Worm (Caenorhabditis elegans): ENCODE results near the gene C17C3.5.

Gene C17C3.5

ce11 chrII:5561392-5561791 is 9.8 kb downstream of the C17C3.5 start, which contains the start of gene C17C3.3:
Gene C17C3.3 (plus strand): TSS chrII:5561737.
- no peak for TF ChIP-seq unc-62 (GFP tag; optimal IDR thresholded peaks at IDR 0.05)

ce11 chrII:5565082-5565623 is 13.5 kb downstream of the C17C3.5 start:
- TF ChIP-seq unc-62 (GFP tag; optimal IDR thresholded peaks at IDR 0.05): no peak

- no peak for TF ChIP-seq unc-62 (GFP tag; optimal IDR thresholded peaks at IDR 0.05)
Measured at ce11 chrII:5570272-5570671, 18.7 kb downstream of the C17C3.5 start, which contains the start of the genes C17C3.1 and C17C3.15. Gene C17C3.1 (plus strand): TSS chrII:5570572. Gene C17C3.15 (plus strand): TSS chrII:5570654.

- TF ChIP-seq unc-62 (GFP tag; optimal IDR thresholded peaks at IDR 0.05): no peak
Measured at ce11 chrII:5572082-5572746, 20.6 kb downstream of the C17C3.5 start.

- TF ChIP-seq unc-62 (GFP tag; optimal IDR thresholded peaks at IDR 0.05): no peak
Measured at ce11 chrII:5574925-5575324, 23.3 kb downstream of the C17C3.5 start.

ce11 chrII:5577060-5577459 is 25.4 kb downstream of the C17C3.5 start:
- no peak for TF ChIP-seq unc-62 (GFP tag; optimal IDR thresholded peaks at IDR 0.05)

ce11 chrII:5578035-5578434 is 26.4 kb downstream of the C17C3.5 start, which contains the start of gene T25E4.1:
Gene T25E4.1 (plus strand): TSS chrII:5578335.
- no peak for TF ChIP-seq unc-62 (GFP tag; optimal IDR thresholded peaks at IDR 0.05)

- no peak for TF ChIP-seq unc-62 (GFP tag; optimal IDR thresholded peaks at IDR 0.05)
Measured at ce11 chrII:5578714-5579113, 27.1 kb downstream of the C17C3.5 start.

- TF ChIP-seq unc-62 (GFP tag; optimal IDR thresholded peaks at IDR 0.05): no peak
Measured at ce11 chrII:5579236-5579635, 27.6 kb downstream of the C17C3.5 start.

ce11 chrII:5582309-5582708 is 30.7 kb downstream of the C17C3.5 start, which contains the start of gene T25E4.2:
Gene T25E4.2 (minus strand): TSS chrII:5582409.
- no peak for TF ChIP-seq unc-62 (GFP tag; optimal IDR thresholded peaks at IDR 0.05)

ce11 chrII:5585788-5586187 is 34.2 kb downstream of the C17C3.5 start, which contains the start of gene lys-8:
Gene lys-8 (plus strand): TSS chrII:5586178.
- TF ChIP-seq unc-62 (GFP tag; optimal IDR thresholded peaks at IDR 0.05): no peak

- no peak for TF ChIP-seq unc-62 (GFP tag; optimal IDR thresholded peaks at IDR 0.05)
Measured at ce11 chrII:5587794-5588193, 36.2 kb downstream of the C17C3.5 start.

ce11 chrII:5589690-5590089 is 38.1 kb downstream of the C17C3.5 start, which contains the start of gene C17G10.13:
Gene C17G10.13 (minus strand): TSS chrII:5589790.
- no peak for TF ChIP-seq unc-62 (GFP tag; optimal IDR thresholded peaks at IDR 0.05)

ce11 chrII:5591558-5591957 is 39.9 kb downstream of the C17C3.5 start:
- TF ChIP-seq unc-62 (GFP tag; optimal IDR thresholded peaks at IDR 0.05): no peak

- TF ChIP-seq unc-62 (GFP tag; optimal IDR thresholded peaks at IDR 0.05): no peak
Measured at ce11 chrII:5592857-5593256, 41.2 kb downstream of the C17C3.5 start.

ce11 chrII:5593377-5593932 is 41.8 kb downstream of the C17C3.5 start, which contains the start of gene cdc-14:
Gene cdc-14 (minus strand): TSS chrII:5593427.
- no peak for TF ChIP-seq unc-62 (GFP tag; optimal IDR thresholded peaks at IDR 0.05)

All from whole organism, dauer.